Fruit fly (Drosophila melanogaster): ENCODE results near the gene CG33796.
A peak's percentile ranks its signal among the peaks of the same experiment; 100 is the strongest.

DNA sequence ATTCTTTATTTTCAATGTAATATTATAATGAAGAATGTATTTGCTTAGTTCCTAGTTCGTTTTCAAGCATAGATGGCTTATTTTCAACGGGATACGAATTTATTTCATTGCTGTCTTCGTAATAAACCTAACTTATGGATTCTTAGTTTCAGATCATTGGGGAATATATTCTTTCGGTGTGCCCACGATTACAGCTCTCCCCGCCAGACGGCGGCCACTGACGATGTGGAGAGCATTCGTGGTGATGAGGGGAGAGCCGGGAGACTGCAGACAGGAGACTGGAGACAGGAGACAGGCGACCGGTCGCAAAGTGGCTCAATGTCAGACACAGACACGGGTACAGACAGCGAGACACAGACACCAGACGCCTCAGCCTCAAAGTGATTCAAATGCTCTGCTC, 7.4 kb upstream of the CG33796 start:
- TF ChIP-seq jim (GFP tag; optimal IDR thresholded peaks at IDR 0.05) (no peak), fru (GFP tag; optimal IDR thresholded peaks at IDR 0.05) (peak; percentile 48), HLH106 (tag; optimal IDR thresholded peaks at IDR 0.05) (peak; percentile 76), Hr83 (GFP tag; optimal IDR thresholded peaks at IDR 0.05; ENCODE audit: poor library complexity, severe bottlenecking) (peak; percentile 42), Rel (GFP tag; optimal IDR thresholded peaks at IDR 0.05) (no peak), Rel (tag; optimal IDR thresholded peaks at IDR 0.05) (peak; percentile 17), psq (GFP tag; optimal IDR thresholded peaks at IDR 0.05) (peak; percentile 61), lola (GFP tag; optimal IDR thresholded peaks at IDR 0.05) (no peak), h (GFP tag; optimal IDR thresholded peaks at IDR 0.05) (peak; percentile 56), dsf (GFP tag; optimal IDR thresholded peaks at IDR 0.05; ENCODE audit: borderline replicate concordance) (no peak)
